Worm (Caenorhabditis elegans) whole organism, L3 larva: ENCODE measurements around the gene rpl-36.A.

Source experiments
- aly-2 ChIP-seq: fragments of 150-350 bp; optimal IDR thresholded peaks from 2 replicates; lab custom pipeline; 2014; ENCODE audit warnings: missing biosample characterization, missing genetic modification characterization
- ama-1 ChIP-seq: fragments of 150-350 bp; optimal IDR thresholded peaks from 2 replicates; lab custom pipeline; 2018
- ceh-16 ChIP-seq: sonication (generic microtip); optimal IDR thresholded peaks from 2 replicates; lab custom pipeline; 2017; ENCODE audit warnings: missing biosample characterization, missing genetic modification characterization
- ceh-28 ChIP-seq: fragments of 150-350 bp; optimal IDR thresholded peaks from 2 replicates; lab custom pipeline; 2014; ENCODE audit warnings: missing biosample characterization, missing genetic modification reagents, missing genetic modification characterization
- ceh-9 ChIP-seq: sonication (generic microtip); optimal IDR thresholded peaks from 2 replicates; lab custom pipeline; 2018; ENCODE audit warnings: missing biosample characterization, missing genetic modification characterization
- egl-27 ChIP-seq: sonication (generic microtip); optimal IDR thresholded peaks from 4 replicates; lab custom pipeline; 2017; ENCODE audit warnings: missing biosample characterization, missing genetic modification reagents, missing genetic modification characterization
- elt-2 ChIP-seq: sonication (generic microtip); optimal IDR thresholded peaks from 2 replicates; lab custom pipeline; 2016; ENCODE audit warnings: missing genetic modification reagents, mild to moderate bottlenecking, missing genetic modification characterization, missing compliant biosample characterization
- fkh-2 ChIP-seq: fragments of 150-350 bp; optimal IDR thresholded peaks from 2 replicates; lab custom pipeline; 2014; ENCODE audit warnings: missing biosample characterization, missing genetic modification reagents, missing genetic modification characterization
- hmg-11 ChIP-seq: sonication (generic microtip); optimal IDR thresholded peaks from 2 replicates; lab custom pipeline; 2016; ENCODE audit warnings: missing genetic modification characterization, missing compliant biosample characterization
- jun-1 ChIP-seq: fragments of 150-350 bp; optimal IDR thresholded peaks from 2 replicates; lab custom pipeline; 2014; ENCODE audit warnings: missing biosample characterization, missing genetic modification reagents, missing genetic modification characterization
- lin-15B ChIP-seq: fragments of 150-350 bp; optimal IDR thresholded peaks from 2 replicates; lab custom pipeline; 2014; ENCODE audit warnings: missing biosample characterization, missing genetic modification characterization
- lin-39 ChIP-seq: fragments of 150-350 bp; optimal IDR thresholded peaks from 2 replicates; lab custom pipeline; 2018; ENCODE audit warnings: missing biosample characterization, missing genetic modification reagents, missing genetic modification characterization
- lsy-12 ChIP-seq: sonication (generic microtip); optimal IDR thresholded peaks from 2 replicates; lab custom pipeline; 2016; ENCODE audit warnings: mild to moderate bottlenecking, missing genetic modification characterization, missing compliant biosample characterization
- nfya-1 ChIP-seq: sonication (generic microtip); optimal IDR thresholded peaks from 2 replicates; lab custom pipeline; 2017; ENCODE audit warnings: missing genetic modification characterization, mild to moderate bottlenecking, missing compliant biosample characterization, antibody characterized with exemption, moderate library complexity; ENCODE audit not compliant: insufficient read depth
- nhr-11 ChIP-seq: fragments of 150-350 bp; optimal IDR thresholded peaks from 2 replicates; lab custom pipeline; 2014; ENCODE audit warnings: missing biosample characterization, missing genetic modification characterization
- nhr-12 ChIP-seq: fragments of 150-350 bp; optimal IDR thresholded peaks from 2 replicates; lab custom pipeline; 2014; ENCODE audit warnings: missing biosample characterization, missing genetic modification characterization
- nhr-23 ChIP-seq: fragments of 150-350 bp; optimal IDR thresholded peaks from 2 replicates; lab custom pipeline; 2014; ENCODE audit warnings: missing biosample characterization, missing genetic modification reagents, missing genetic modification characterization
- nhr-237 ChIP-seq: fragments of 150-350 bp; optimal IDR thresholded peaks from 2 replicates; lab custom pipeline; 2014; ENCODE audit warnings: missing biosample characterization, missing genetic modification characterization
- nhr-25 ChIP-seq: sonication (generic microtip); optimal IDR thresholded peaks from 2 replicates; lab custom pipeline; 2017; ENCODE audit warnings: missing biosample characterization, missing genetic modification characterization
- nhr-28 ChIP-seq: fragments of 150-350 bp; optimal IDR thresholded peaks from 2 replicates; lab custom pipeline; 2014; ENCODE audit warnings: missing biosample characterization, missing genetic modification characterization
- sea-2 ChIP-seq: fragments of 150-350 bp; sonication (generic microtip); optimal IDR thresholded peaks from 4 replicates; lab custom pipeline; 2014; ENCODE audit warnings: missing biosample characterization, missing genetic modification reagents, missing genetic modification characterization
- snpc-4 ChIP-seq: fragments of 150-350 bp; optimal IDR thresholded peaks from 2 replicates; lab custom pipeline; 2014; ENCODE audit warnings: missing biosample characterization, missing genetic modification characterization
- unc-39 ChIP-seq: sonication (generic microtip); optimal IDR thresholded peaks from 4 replicates; lab custom pipeline; 2017; ENCODE audit warnings: missing biosample characterization, missing genetic modification characterization
- ztf-4 ChIP-seq: fragments of 150-350 bp; optimal IDR thresholded peaks from 2 replicates; lab custom pipeline; 2014; ENCODE audit warnings: missing biosample characterization, missing genetic modification characterization

rpl-36.A gene

DNA sequence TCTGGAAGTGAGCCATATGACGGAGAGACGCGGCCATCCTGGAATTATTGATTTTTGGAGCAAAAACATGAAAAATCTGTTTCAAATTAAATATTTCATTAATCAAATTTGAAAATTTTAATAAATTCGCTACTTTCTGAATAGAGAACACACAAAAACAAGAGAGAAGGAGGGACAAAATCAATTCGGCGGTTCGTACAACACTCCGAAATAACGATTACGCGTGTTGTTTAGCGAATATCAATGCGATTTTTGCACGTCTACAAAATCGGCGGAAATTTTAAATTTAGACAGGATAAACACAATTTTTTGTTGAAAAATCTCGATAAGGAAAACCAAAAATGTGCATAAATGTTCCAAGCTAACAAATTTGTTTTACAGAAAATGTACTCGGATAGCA, 47.1 kb downstream of the rpl-36.A start, which contains the start of the genes sdhd-1 and ilkp-1:
Gene sdhd-1 (minus strand): TSS at position 38 of the 400 bp plus-strand sequence.
Gene ilkp-1 (plus strand): TSS at position 380 of the 400 bp plus-strand sequence.
- no peak for TF ChIP-seq nhr-12 (tag; lab: Kevin White, UChicago)
- peak; percentile 28 for TF ChIP-seq hmg-11 (tag; lab: Kevin White, UChicago)
- peak; percentile 50 for TF ChIP-seq nhr-23 (tag; lab: Kevin White, UChicago)
- TF ChIP-seq lin-39 (tag; lab: Kevin White, UChicago) = peak; percentile 42
- peak; percentile 3 for TF ChIP-seq snpc-4 (tag; lab: Kevin White, UChicago)
- no peak for TF ChIP-seq fkh-2 (tag; lab: Kevin White, UChicago)
- TF ChIP-seq lsy-12 (tag; lab: Kevin White, UChicago) = no peak
- TF ChIP-seq sea-2 (GFP tag; lab: Kevin White, UChicago) = no peak
- no peak for TF ChIP-seq ztf-4 (tag; lab: Kevin White, UChicago)
- peak; percentile 18 for TF ChIP-seq elt-2 (tag; lab: Kevin White, UChicago)
- peak; percentile 0 for TF ChIP-seq ceh-28 (tag; lab: Kevin White, UChicago)
- no peak for TF ChIP-seq nhr-11 (tag; lab: Kevin White, UChicago)
- TF ChIP-seq ceh-16 (tag; lab: Kevin White, UChicago) = no peak
- no peak for TF ChIP-seq aly-2 (tag; lab: Kevin White, UChicago)
- TF ChIP-seq nhr-25 (tag; lab: Kevin White, UChicago) = peak; percentile 39
- TF ChIP-seq ceh-9 = no peak
- peak; percentile 67 for TF ChIP-seq nfya-1 (tag; lab: Kevin White, UChicago)
- no peak for TF ChIP-seq egl-27 (tag; lab: Kevin White, UChicago)
- TF ChIP-seq lin-15B = peak; percentile 57
- TF ChIP-seq unc-39 (tag; lab: Kevin White, UChicago) = no peak

DNA sequence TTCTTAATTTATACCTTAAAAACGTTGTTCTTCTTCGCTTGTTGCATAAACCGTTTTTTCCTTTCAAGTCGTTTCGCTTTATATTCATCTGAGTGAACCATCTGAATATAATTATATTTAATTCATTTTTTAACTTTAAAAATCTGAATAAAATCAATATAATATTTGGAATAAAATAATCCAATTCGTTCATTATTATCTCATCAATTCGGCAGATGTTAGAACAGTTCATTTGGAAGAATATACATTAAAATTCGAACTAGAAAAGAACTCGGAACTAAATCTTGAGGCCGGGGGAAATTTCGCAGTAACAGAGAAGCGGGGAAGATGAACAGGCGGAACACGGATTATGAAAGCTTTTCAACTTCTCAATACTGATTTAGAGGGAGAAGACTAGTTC, 48.1 kb downstream of the rpl-36.A start, which contains the start of gene F33A8.4:
Gene F33A8.4 (minus strand): TSS at position 101 of the 400 bp plus-strand sequence.
- TF ChIP-seq nhr-28 (tag; lab: Kevin White, UChicago) (no peak), ama-1 (lab: Kevin White, UChicago) (no peak), nfya-1 (tag; lab: Kevin White, UChicago) (no peak), nhr-23 (tag; lab: Kevin White, UChicago) (no peak), nhr-237 (no peak), jun-1 (tag; lab: Kevin White, UChicago) (no peak), ceh-28 (tag; lab: Kevin White, UChicago) (no peak), sea-2 (GFP tag; lab: Kevin White, UChicago) (no peak)
